Worm (Caenorhabditis elegans) whole organism, L4 larva: ENCODE results near the gene pgm-3.

Source experiments
- F10B5.3 ChIP-seq: sonication (generic microtip); optimal IDR thresholded peaks from 2 replicates; lab custom pipeline; 2016; ENCODE audit warnings: mild to moderate bottlenecking, missing genetic modification characterization, missing compliant biosample characterization
- F26F4.8 ChIP-seq: fragments of 200-800 bp; sonication (Bioruptor generic); conservative IDR thresholded peaks from 2 replicates; pipeline ENCODE4 v1.3.6; 2022; ENCODE audit warnings: missing genetic modification characterization, missing compliant biosample characterization
- T20F7.1 ChIP-seq: fragments of 200-800 bp; sonication (Bioruptor generic); optimal IDR thresholded peaks from 2 replicates; lab custom pipeline; 2018; ENCODE audit warnings: mild to moderate bottlenecking, missing genetic modification characterization, missing compliant biosample characterization
- ZK546.5 ChIP-seq, 2 experiments: sonication (generic microtip); optimal IDR thresholded peaks; 2 replicates each; lab custom pipeline; 2017; ENCODE audit warnings: missing biosample characterization in 2 of 2, missing genetic modification characterization in 2 of 2
- aha-1 ChIP-seq: fragments of 150-350 bp; peaks from one replicate; lab custom pipeline; 2014; ENCODE audit warnings: missing biosample characterization, missing genetic modification characterization
- ama-1 ChIP-seq: fragments of 150-350 bp; optimal IDR thresholded peaks from 2 replicates; lab custom pipeline; 2014; ENCODE audit warnings: inconsistent platforms, mixed read lengths
- cey-2 ChIP-seq: sonication (generic microtip); optimal IDR thresholded peaks from 3 replicates; lab custom pipeline; 2017; ENCODE audit warnings: missing genetic modification characterization, mild to moderate bottlenecking, missing compliant biosample characterization, antibody characterized with exemption, borderline replicate concordance; ENCODE audit not compliant: insufficient read depth
- daf-16 ChIP-seq, 3 experiments: sonication (generic microtip); optimal IDR thresholded peaks; 2 replicates each; lab custom pipeline; 2016 to 2017; ENCODE audit warnings: missing genetic modification characterization in 3 of 3, missing genetic modification reagents in 3 of 3, mild to moderate bottlenecking in 2 of 3, missing compliant biosample characterization in 2 of 3, missing biosample characterization in 1 of 3, moderate library complexity in 1 of 3
- dmd-8 ChIP-seq: fragments of 200-800 bp; sonication (Bioruptor generic); IDR thresholded peaks from 2 replicates; pipeline ENCODE4 v1.3.6; 2022; ENCODE audit warnings: missing genetic modification characterization, missing compliant biosample characterization
- fkh-10 ChIP-seq: fragments of 150-350 bp; optimal IDR thresholded peaks from 2 replicates; lab custom pipeline; 2014; ENCODE audit warnings: missing biosample characterization, missing genetic modification reagents, missing genetic modification characterization
- hlh-11 ChIP-seq: fragments of 200-800 bp; sonication (Bioruptor generic); optimal IDR thresholded peaks from 2 replicates; lab custom pipeline; 2018; ENCODE audit warnings: mild to moderate bottlenecking, missing genetic modification characterization, missing compliant biosample characterization
- hlh-30 ChIP-seq: sonication (generic microtip); optimal IDR thresholded peaks from 2 replicates; lab custom pipeline; 2017; ENCODE audit warnings: antibody characterized with exemption, mild to moderate bottlenecking, missing genetic modification characterization, missing compliant biosample characterization; ENCODE audit not compliant: insufficient read depth
- hmg-1.1 ChIP-seq: fragments of 200-800 bp; sonication (Bioruptor generic); IDR thresholded peaks from 2 replicates; pipeline ENCODE4 v1.3.6; 2022; ENCODE audit warnings: missing genetic modification reagents, missing genetic modification characterization, missing compliant biosample characterization
- lin-1 ChIP-seq: fragments of 200-800 bp; sonication (Bioruptor generic); IDR thresholded peaks from 2 replicates; pipeline ENCODE4 v1.3.6; 2022; ENCODE audit warnings: missing genetic modification reagents, missing genetic modification characterization, missing compliant biosample characterization
- lin-15B ChIP-seq: fragments of 150-350 bp; sonication (generic microtip); optimal IDR thresholded peaks from 3 replicates; lab custom pipeline; 2014; ENCODE audit warnings: missing biosample characterization, missing genetic modification characterization
- lin-29 ChIP-seq: fragments of 200-800 bp; sonication (Bioruptor generic); IDR thresholded peaks from 2 replicates; pipeline ENCODE4 v1.3.6; 2022; ENCODE audit warnings: missing genetic modification reagents, missing genetic modification characterization, missing compliant biosample characterization
- lir-3 ChIP-seq: sonication (generic microtip); optimal IDR thresholded peaks from 2 replicates; lab custom pipeline; 2016; ENCODE audit warnings: mild to moderate bottlenecking, missing genetic modification characterization, missing compliant biosample characterization
- nhr-102 ChIP-seq: sonication (generic microtip); optimal IDR thresholded peaks from 2 replicates; lab custom pipeline; 2016; ENCODE audit warnings: mild to moderate bottlenecking, missing genetic modification characterization, moderate library complexity, missing compliant biosample characterization
- nhr-11 ChIP-seq: fragments of 150-350 bp; optimal IDR thresholded peaks from 2 replicates; lab custom pipeline; 2014; ENCODE audit warnings: missing biosample characterization, missing genetic modification characterization
- nhr-28 ChIP-seq: fragments of 150-350 bp; optimal IDR thresholded peaks from 2 replicates; lab custom pipeline; 2014; ENCODE audit warnings: missing biosample characterization, missing genetic modification characterization
- nhr-6 ChIP-seq: fragments of 150-350 bp; optimal IDR thresholded peaks from 2 replicates; lab custom pipeline; 2014; ENCODE audit warnings: missing biosample characterization, missing genetic modification characterization
- nhr-77 ChIP-seq: fragments of 150-350 bp; optimal IDR thresholded peaks from 2 replicates; lab custom pipeline; 2014; ENCODE audit warnings: missing biosample characterization, missing genetic modification characterization
- spr-1 ChIP-seq: sonication (generic microtip); optimal IDR thresholded peaks from 2 replicates; lab custom pipeline; 2016; ENCODE audit warnings: mild to moderate bottlenecking, missing genetic modification characterization, missing compliant biosample characterization
- tag-97 ChIP-seq: fragments of 200-800 bp; sonication (Bioruptor generic); IDR thresholded peaks from 2 replicates; pipeline ENCODE4 v1.3.6; 2022; ENCODE audit warnings: missing genetic modification characterization, missing compliant biosample characterization
- unc-130 ChIP-seq: sonication (generic microtip); optimal IDR thresholded peaks from 2 replicates; lab custom pipeline; 2016; ENCODE audit warnings: missing genetic modification reagents, missing genetic modification characterization, missing compliant biosample characterization
- unc-39 ChIP-seq: sonication (generic microtip); optimal IDR thresholded peaks from 2 replicates; lab custom pipeline; 2017; ENCODE audit warnings: missing biosample characterization, missing genetic modification characterization
- vab-7 ChIP-seq: fragments of 200-800 bp; sonication (Bioruptor generic); IDR thresholded peaks from 2 replicates; pipeline ENCODE4 v1.3.6; 2022; ENCODE audit warnings: missing genetic modification reagents, missing genetic modification characterization, missing compliant biosample characterization
- zip-11 ChIP-seq: fragments of 200-800 bp; sonication (Bioruptor generic); IDR thresholded peaks from 2 replicates; pipeline ENCODE4 v1.3.6; 2022; ENCODE audit warnings: missing genetic modification characterization, missing compliant biosample characterization

Gene pgm-3

DNA sequence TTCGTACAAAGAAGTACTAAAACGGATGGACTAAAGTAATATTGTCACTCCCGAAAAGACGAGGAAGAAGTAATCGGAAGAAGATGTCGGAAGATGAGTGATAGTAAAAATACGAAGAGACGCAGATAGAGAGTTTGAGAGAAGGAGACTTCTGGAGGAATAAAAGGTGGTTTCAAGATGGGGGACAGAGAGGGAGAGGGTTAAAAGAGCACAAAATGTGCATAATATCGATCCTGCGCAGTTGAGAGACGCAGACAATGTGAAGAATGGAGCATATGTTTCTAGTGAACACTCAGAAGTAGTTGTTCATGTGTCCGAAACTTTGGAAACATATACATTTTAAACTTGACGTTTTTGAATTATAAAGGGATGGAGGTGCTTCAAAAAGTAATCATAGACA, 36.9 kb downstream of the pgm-3 start (continued):
- TF ChIP-seq cey-2 (tag; lab: Kevin White, UChicago): no peak
- TF ChIP-seq nhr-6 (tag; lab: Kevin White, UChicago): peak; percentile 13
- TF ChIP-seq hmg-1.1 (GFP tag; lab: Robert Waterston, UW): no peak
- peak; percentile 94 for TF ChIP-seq fkh-10 (GFP tag; lab: Kevin White, UChicago)
- peak; percentile 32 for TF ChIP-seq aha-1 (tag; lab: Kevin White, UChicago)
- no peak for TF ChIP-seq vab-7 (GFP tag; lab: Robert Waterston, UW)
- TF ChIP-seq hlh-11 (tag; lab: Kevin White, UChicago): no peak
- no peak for TF ChIP-seq unc-130 (GFP tag; lab: Kevin White, UChicago)
- TF ChIP-seq lin-1 (GFP tag; lab: Robert Waterston, UW): no peak
- TF ChIP-seq nhr-77 (tag; lab: Kevin White, UChicago): no peak
- peak; percentile 30 for TF ChIP-seq hlh-30 (tag; lab: Kevin White, UChicago)
- TF ChIP-seq ZK546.5 (tag; optimal IDR thresholded peaks at IDR 0.05; lab: Kevin White, UChicago): no peak
- TF ChIP-seq daf-16 (GFP tag; optimal IDR thresholded peaks at IDR 0.05; lab: Kevin White, UChicago): no peak
- TF ChIP-seq daf-16 (tag; optimal IDR thresholded peaks at IDR 0.05; lab: Kevin White, UChicago): no peak
- no peak for TF ChIP-seq spr-1 (tag; lab: Kevin White, UChicago)
- TF ChIP-seq nhr-11 (tag; lab: Kevin White, UChicago): no peak
- TF ChIP-seq dmd-8 (GFP tag; lab: Robert Waterston, UW): no peak
- TF ChIP-seq lir-3: no peak
- no peak for TF ChIP-seq F26F4.8 (GFP tag; lab: Robert Waterston, UW)
- no peak for TF ChIP-seq zip-11 (GFP tag; lab: Robert Waterston, UW)
- no peak for TF ChIP-seq T20F7.1 (GFP tag; lab: Kevin White, UChicago)

DNA sequence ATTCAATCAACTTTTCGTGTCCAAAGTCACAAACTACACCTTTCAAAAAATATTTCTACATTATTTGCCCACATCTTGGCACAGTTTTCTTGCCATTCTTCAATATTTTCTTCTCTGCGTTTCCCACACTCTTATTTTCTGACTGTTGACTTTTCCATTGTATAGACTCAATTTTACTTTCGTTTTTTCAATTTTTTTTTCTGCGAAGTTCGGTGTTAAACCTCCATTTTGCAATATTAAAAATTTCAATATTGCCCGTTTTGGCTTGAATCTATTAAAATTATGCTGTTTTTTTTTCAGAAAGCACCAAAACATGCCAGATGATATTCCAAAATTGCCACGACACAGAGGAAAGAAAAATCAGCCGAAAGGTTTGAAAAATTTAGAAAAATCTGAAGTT, 39.0 kb downstream of the pgm-3 start, which contains the start of gene cdc-50.B:
cdc-50.B (plus strand) TSS at position 301 of the 400 bp plus-strand sequence.
- TF ChIP-seq nhr-28: peak; percentile 27
- no peak for TF ChIP-seq ama-1 (lab: Kevin White, UChicago)

- peak; percentile 39 for TF ChIP-seq aha-1 (tag; lab: Kevin White, UChicago)
- no peak for TF ChIP-seq unc-39 (tag; lab: Kevin White, UChicago)
Observed at ce11 chrIV:8769539-8769938, 44.0 kb downstream of the pgm-3 start, which contains the start of gene F20C5.5. Gene F20C5.5, minus strand, starts transcription at chrIV:8769639.

DNA sequence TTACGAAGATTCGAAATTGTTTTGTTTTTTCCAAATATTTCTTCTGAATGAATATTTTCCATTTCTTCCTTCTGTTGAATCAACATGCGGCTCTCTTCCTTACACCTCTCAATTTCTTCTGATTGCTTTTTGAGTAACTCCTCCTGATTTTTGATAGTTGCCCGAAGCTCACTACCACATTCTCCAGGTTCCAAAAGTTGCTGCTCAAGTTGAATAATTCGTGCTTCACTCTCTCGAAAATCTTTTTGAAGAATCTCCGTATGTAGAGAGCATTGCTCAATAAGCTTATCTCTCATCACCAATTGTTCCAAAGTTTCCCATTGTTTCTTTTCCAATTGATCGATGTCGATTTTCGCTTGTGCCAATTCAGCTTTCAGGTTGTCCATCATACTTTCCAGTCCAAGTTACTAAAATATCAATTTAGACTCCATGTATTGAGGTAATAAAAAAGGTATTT, 47.3 kb downstream of the pgm-3 start, which contains the start of gene F20C5.6:
F20C5.6 (minus strand) TSS at position 407 of the 457 bp plus-strand sequence.
- TF ChIP-seq lin-29 (GFP tag; lab: Robert Waterston, UW) (no peak), ZK546.5 (tag; optimal IDR thresholded peaks at IDR 0.05; lab: Kevin White, UChicago) (no peak), lin-15B (tag; lab: Kevin White, UChicago) (no peak), tag-97 (GFP tag; lab: Robert Waterston, UW) (no peak), nhr-102 (tag; lab: Kevin White, UChicago) (no peak), F10B5.3 (tag; lab: Kevin White, UChicago) (no peak)
- TF ChIP-seq, all 104 proteins: peak for 0
